Worm (Caenorhabditis elegans): Measurements from ENCODE around the gene rheb-1.

Gene rheb-1

ce11 chrIII:9483716-9484115 lies 27.9 kb upstream of the rheb-1 start:
- no peak for TF ChIP-seq lin-54 (GFP tag; optimal IDR thresholded peaks at IDR 0.05)
- TF ChIP-seq hlh-26 (GFP tag; conservative IDR thresholded peaks at IDR 0.05): no peak
- no peak for TF ChIP-seq dox-1 (GFP tag; IDR thresholded peaks at IDR 0.05)
- TF ChIP-seq mcd-1 (GFP tag; IDR thresholded peaks at IDR 0.05): 0 out of 2 replicates have a peak, but pooled peaks have one; percentile 25
- TF ChIP-seq lin-35 (GFP tag; optimal IDR thresholded peaks at IDR 0.05): peak in 1 of 3 experiments; percentile 19
- TF ChIP-seq rec-8 (tag; optimal IDR thresholded peaks at IDR 0.05): no peak
- peak; percentile 20 for TF ChIP-seq ceh-27 (GFP tag; optimal IDR thresholded peaks at IDR 0.05)

DNA sequence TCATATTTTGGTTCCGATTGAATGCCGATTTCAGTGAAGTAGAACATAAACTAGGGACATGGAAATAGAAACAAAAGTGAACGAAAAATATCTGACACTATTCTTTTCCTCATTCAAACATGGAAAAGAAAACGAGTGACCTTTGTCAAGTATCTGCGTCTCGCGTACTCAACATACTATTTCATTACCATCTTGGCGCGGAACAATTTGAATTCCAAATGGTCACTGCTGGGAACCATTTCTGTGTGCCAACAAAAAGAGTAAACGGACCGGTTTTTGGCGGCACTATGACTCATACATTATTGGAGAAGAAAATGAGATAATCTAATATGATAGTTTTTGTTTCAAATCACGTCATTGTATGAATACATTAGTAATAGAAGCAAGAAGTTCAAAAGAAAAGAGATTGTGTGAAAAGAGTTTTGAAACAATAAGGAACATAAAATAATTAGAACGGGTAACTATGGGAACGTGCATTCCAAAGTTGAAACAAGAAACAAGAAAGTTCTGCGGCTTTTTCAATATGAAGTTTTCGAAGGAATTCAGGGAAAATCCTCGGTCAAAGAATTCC lies 26.7 kb upstream of the rheb-1 start:
- TF ChIP-seq madf-8 (GFP tag; conservative IDR thresholded peaks at IDR 0.05): no peak
- TF ChIP-seq ztf-18 (tag; optimal IDR thresholded peaks at IDR 0.05): no peak
- TF ChIP-seq sea-2 (GFP tag; IDR thresholded peaks at IDR 0.05): no peak
- no peak for TF ChIP-seq hlh-26 (GFP tag; conservative IDR thresholded peaks at IDR 0.05)
- no peak for TF ChIP-seq Y56A3A.18 (GFP tag; IDR thresholded peaks at IDR 0.05)
- TF ChIP-seq attf-5 (GFP tag; optimal IDR thresholded peaks at IDR 0.05): no peak
- TF ChIP-seq cebp-2 (GFP tag; IDR thresholded peaks at IDR 0.05): no peak
- TF ChIP-seq C06A6.2 (GFP tag; conservative IDR thresholded peaks at IDR 0.05): no peak
- no peak for TF ChIP-seq lsl-1 (GFP tag; optimal IDR thresholded peaks at IDR 0.05)
- TF ChIP-seq hsf-1 (GFP tag; IDR thresholded peaks at IDR 0.05): no peak

DNA sequence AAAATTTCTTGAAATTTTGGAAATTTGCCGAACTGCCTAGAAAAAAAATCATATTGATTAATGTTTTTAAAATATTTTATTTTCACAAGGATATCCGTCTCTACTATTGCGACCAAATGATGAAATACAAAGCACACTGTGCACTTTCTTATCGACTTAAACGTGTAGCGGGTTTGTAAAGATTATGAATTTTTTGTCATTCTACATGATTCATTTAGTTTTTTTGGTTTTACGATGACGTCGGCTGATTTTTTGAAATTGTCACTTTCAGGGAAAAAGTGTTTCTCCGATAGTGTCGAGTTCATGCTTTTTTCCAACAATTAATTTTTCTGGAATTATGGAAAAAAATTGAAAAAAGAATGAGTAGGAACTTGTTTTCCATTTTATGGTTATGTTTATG lies 20.7 kb upstream of the rheb-1 start:
- TF ChIP-seq madf-3 (GFP tag; IDR thresholded peaks at IDR 0.05) (no peak), nhr-80 (tag; optimal IDR thresholded peaks at IDR 0.05) (peak; percentile 53), egl-18 (GFP tag; IDR thresholded peaks at IDR 0.05) (no peak), egl-44 (GFP tag; IDR thresholded peaks at IDR 0.05) (no peak), nhr-179 (tag; optimal IDR thresholded peaks at IDR 0.05) (no peak), lin-54 (GFP tag; optimal IDR thresholded peaks at IDR 0.05) (no peak), chd-7 (tag; optimal IDR thresholded peaks at IDR 0.05) (no peak), Y67H2A.10 (GFP tag; conservative IDR thresholded peaks at IDR 0.05) (no peak)

- peak; percentile 34 for TF ChIP-seq attf-5 (GFP tag; optimal IDR thresholded peaks at IDR 0.05)
- no peak for TF ChIP-seq mel-28 (tag; optimal IDR thresholded peaks at IDR 0.05; ENCODE audit: borderline replicate concordance)
- 0 out of 2 replicates have a peak, but pooled peaks have one; percentile 24 for TF ChIP-seq nfyb-1 (GFP tag; IDR thresholded peaks at IDR 0.05)
- no peak for TF ChIP-seq zfh-2 (GFP tag; conservative IDR thresholded peaks at IDR 0.05)
- TF ChIP-seq ets-4 (GFP tag; optimal IDR thresholded peaks at IDR 0.05): peak; percentile 30
- peak; percentile 96 for TF ChIP-seq nhr-80 (tag; optimal IDR thresholded peaks at IDR 0.05)
- no peak for TF ChIP-seq mcd-1 (GFP tag; IDR thresholded peaks at IDR 0.05)
- 0 out of 2 replicates have a peak, but pooled peaks have one; percentile 40 for TF ChIP-seq dox-1 (GFP tag; IDR thresholded peaks at IDR 0.05)
Measured at ce11 chrIII:9474501-9474900, 18.7 kb upstream of the rheb-1 start.

DNA sequence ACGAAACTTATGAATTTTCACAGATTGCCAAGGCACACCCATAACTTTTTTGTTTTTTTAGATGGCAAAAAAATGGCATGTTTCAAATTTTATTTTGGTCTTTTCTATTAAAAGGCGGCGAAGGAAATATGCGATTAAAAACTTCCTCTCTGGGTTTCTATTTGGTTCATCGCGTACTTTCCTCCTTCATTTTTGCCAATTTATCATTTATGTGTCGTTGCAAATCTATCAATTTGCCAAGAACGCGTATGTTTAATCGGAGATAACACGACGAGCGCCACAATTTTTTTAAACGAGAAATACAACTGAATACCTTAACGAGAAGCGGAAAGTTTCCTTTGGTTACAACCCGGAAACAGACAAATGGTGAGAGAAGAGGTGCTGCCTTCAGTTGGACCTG lies 16.6 kb upstream of the rheb-1 start:
- TF ChIP-seq nfya-1 (tag; optimal IDR thresholded peaks at IDR 0.05; ENCODE audit: borderline replicate concordance, insufficient read depth) (no peak), nhr-80 (tag; optimal IDR thresholded peaks at IDR 0.05) (peak; percentile 76)

ce11 chrIII:9471996-9472395 lies 16.2 kb upstream of the rheb-1 start:
- TF ChIP-seq ztf-18 (tag; optimal IDR thresholded peaks at IDR 0.05) (no peak), attf-5 (GFP tag; optimal IDR thresholded peaks at IDR 0.05) (no peak), xnd-1 (tag; optimal IDR thresholded peaks at IDR 0.05) (no peak), egl-18 (GFP tag; IDR thresholded peaks at IDR 0.05) (no peak), Y53F4B.3 (GFP tag; IDR thresholded peaks at IDR 0.05) (no peak), F22D6.2 (tag; optimal IDR thresholded peaks at IDR 0.05) (no peak)
